Worm (Caenorhabditis elegans) whole organism, L3 larva: Measurements from ENCODE around the gene nlp-9.

Experiments
- aly-2 ChIP-seq: fragments of 150-350 bp; optimal IDR thresholded peaks from 2 replicates; lab custom pipeline; 2014; ENCODE audit warnings: missing biosample characterization, missing genetic modification characterization
- ceh-28 ChIP-seq: fragments of 150-350 bp; optimal IDR thresholded peaks from 2 replicates; lab custom pipeline; 2014; ENCODE audit warnings: missing biosample characterization, missing genetic modification reagents, missing genetic modification characterization
- ceh-82 ChIP-seq: fragments of 150-350 bp; optimal IDR thresholded peaks from 2 replicates; lab custom pipeline; 2014; ENCODE audit warnings: missing biosample characterization, missing genetic modification characterization
- elt-3 ChIP-seq, 3 experiments: fragments of 150-350 bp in 1 of 3; sonication (generic microtip) in 2 of 3; optimal IDR thresholded peaks; 2 replicates in 2 of 3; 4 replicates in 1 of 3; lab custom pipeline; 2014 to 2017; ENCODE audit warnings: missing biosample characterization in 3 of 3, missing genetic modification characterization in 3 of 3
- fos-1 ChIP-seq: fragments of 150-350 bp; optimal IDR thresholded peaks from 2 replicates; lab custom pipeline; 2014; ENCODE audit warnings: missing biosample characterization, missing genetic modification characterization
- nfya-1 ChIP-seq: sonication (generic microtip); optimal IDR thresholded peaks from 2 replicates; lab custom pipeline; 2017; ENCODE audit warnings: missing genetic modification characterization, mild to moderate bottlenecking, missing compliant biosample characterization, antibody characterized with exemption, moderate library complexity; ENCODE audit not compliant: insufficient read depth
- nhr-11 ChIP-seq: fragments of 150-350 bp; optimal IDR thresholded peaks from 2 replicates; lab custom pipeline; 2014; ENCODE audit warnings: missing biosample characterization, missing genetic modification characterization
- nhr-237 ChIP-seq: fragments of 150-350 bp; optimal IDR thresholded peaks from 2 replicates; lab custom pipeline; 2014; ENCODE audit warnings: missing biosample characterization, missing genetic modification characterization
- nhr-25 ChIP-seq: sonication (generic microtip); optimal IDR thresholded peaks from 2 replicates; lab custom pipeline; 2017; ENCODE audit warnings: missing biosample characterization, missing genetic modification characterization
- nhr-28 ChIP-seq: fragments of 150-350 bp; optimal IDR thresholded peaks from 2 replicates; lab custom pipeline; 2014; ENCODE audit warnings: missing biosample characterization, missing genetic modification characterization
- nhr-43 ChIP-seq: sonication (generic microtip); optimal IDR thresholded peaks from 2 replicates; lab custom pipeline; 2016; ENCODE audit warnings: mild to moderate bottlenecking, missing genetic modification characterization, missing compliant biosample characterization; ENCODE audit not compliant: poor library complexity, severe bottlenecking
- nhr-76 ChIP-seq: fragments of 150-350 bp; sonication (generic microtip); optimal IDR thresholded peaks from 5 replicates; lab custom pipeline; 2014; ENCODE audit warnings: missing biosample characterization, missing genetic modification characterization
- unc-39 ChIP-seq: sonication (generic microtip); optimal IDR thresholded peaks from 4 replicates; lab custom pipeline; 2017; ENCODE audit warnings: missing biosample characterization, missing genetic modification characterization
- zag-1 ChIP-seq: fragments of 150-350 bp; optimal IDR thresholded peaks from 2 replicates; lab custom pipeline; 2014; ENCODE audit warnings: missing biosample characterization, missing genetic modification characterization

- TF ChIP-seq fos-1 (tag; lab: Kevin White, UChicago): no peak
- TF ChIP-seq nhr-43: peak; percentile 56
- no peak for TF ChIP-seq aly-2
- TF ChIP-seq unc-39: no peak
- no peak for TF ChIP-seq nhr-76
- TF ChIP-seq nhr-28 (tag; lab: Kevin White, UChicago): no peak
- peak; percentile 7 for TF ChIP-seq nhr-25
- TF ChIP-seq nhr-237: no peak
- no peak for TF ChIP-seq nhr-11 (tag; lab: Kevin White, UChicago)
- no peak for TF ChIP-seq zag-1
- peak; percentile 55 for TF ChIP-seq nfya-1 (tag; lab: Kevin White, UChicago)
- no peak for TF ChIP-seq ceh-28 (tag; lab: Kevin White, UChicago)
- no peak for TF ChIP-seq ceh-82
- TF ChIP-seq elt-3 (tag; optimal IDR thresholded peaks at IDR 0.05; lab: Kevin White, UChicago): no peak
Measured at ce11 chrV:4186453-4187143, 32.8 kb upstream of the nlp-9 start.
